Worm (Caenorhabditis elegans): Measurements from ENCODE around the gene R01H10.4.

DNA sequence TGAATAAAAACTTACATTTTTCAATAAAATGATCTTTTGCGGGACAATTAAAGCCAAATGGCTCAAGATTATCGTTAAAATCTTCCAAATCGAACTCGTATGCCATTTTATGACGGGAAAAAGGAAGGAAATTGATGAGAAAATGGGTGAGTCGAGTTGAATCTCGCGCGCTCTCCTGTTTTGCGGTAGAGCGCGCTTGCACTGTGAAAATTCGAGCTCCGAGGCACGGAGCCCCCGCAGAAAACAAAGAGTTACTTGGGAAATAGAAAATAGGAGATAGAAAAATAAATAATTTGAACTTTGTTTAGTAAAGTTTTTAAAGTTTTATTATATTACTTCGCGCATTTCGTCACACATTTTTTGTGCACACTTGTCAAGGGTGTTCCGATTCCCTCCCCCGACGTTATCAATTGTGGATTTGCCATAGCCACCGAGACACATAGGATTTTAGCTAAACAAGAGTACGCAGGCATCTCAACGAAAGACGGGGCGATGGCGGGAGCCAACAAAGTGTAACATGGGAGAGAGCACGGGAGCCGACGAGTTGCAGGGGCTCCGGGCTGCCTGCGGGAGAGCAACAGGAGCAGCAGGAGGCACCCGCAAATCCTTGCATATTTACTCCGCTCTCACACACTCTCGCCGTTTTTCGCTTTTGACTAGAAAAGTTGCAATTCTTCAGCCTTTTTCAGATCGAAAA is 6.0 kb upstream of the R01H10.4 start, which contains the start of the genes div-1 and cor-1:
- no peak for TF ChIP-seq him-1 (tag; optimal IDR thresholded peaks at IDR 0.05)
- no peak for TF ChIP-seq W03F9.2 (tag; optimal IDR thresholded peaks at IDR 0.05)

Measured in whole organism, L4/young adult.